Fruit fly (Drosophila melanogaster) whole organism, embryonic: ENCODE data around the gene CG33235.

Source experiments
- Bdp1 ChIP-seq: fragments of 200-800 bp; sonication (Bioruptor generic); optimal IDR thresholded peaks from 3 replicates; lab custom pipeline; 2016; ENCODE audit warnings: missing biosample characterization, missing genetic modification characterization
- CG10462 ChIP-seq: fragments of 200-800 bp; sonication (Bioruptor generic); optimal IDR thresholded peaks from 2 replicates; lab custom pipeline; 2016; ENCODE audit warnings: missing biosample characterization, missing genetic modification characterization
- CG11247 ChIP-seq: fragments of 200-800 bp; sonication (Bioruptor generic); IDR thresholded peaks from 2 replicates; pipeline ENCODE4 v1.3.6; 2022; ENCODE audit warnings: missing biosample characterization, missing genetic modification characterization
- CG11398 ChIP-seq: fragments of 200-800 bp; sonication (Bioruptor generic); optimal IDR thresholded peaks from 2 replicates; lab custom pipeline; 2016; ENCODE audit warnings: missing biosample characterization, missing genetic modification characterization
- CG12155 ChIP-seq: fragments of 200-800 bp; sonication (Bioruptor generic); optimal IDR thresholded peaks from 3 replicates; lab custom pipeline; 2016; ENCODE audit warnings: missing biosample characterization, missing genetic modification characterization
- CG13775 ChIP-seq: fragments of 200-800 bp; sonication (Bioruptor generic); optimal IDR thresholded peaks from 3 replicates; lab custom pipeline; 2017; ENCODE audit warnings: missing biosample characterization, mild to moderate bottlenecking, missing genetic modification characterization
- CG17829 ChIP-seq: fragments of 200-800 bp; optimal IDR thresholded peaks from 2 replicates; lab custom pipeline; 2019; ENCODE audit warnings: missing biosample characterization, mild to moderate bottlenecking, missing genetic modification characterization, moderate library complexity
- CG1792 ChIP-seq: fragments of 200-800 bp; sonication (Bioruptor generic); optimal IDR thresholded peaks from 2 replicates; lab custom pipeline; 2016; ENCODE audit warnings: missing biosample characterization, missing genetic modification characterization
- CG2120 ChIP-seq: fragments of 200-800 bp; sonication (Bioruptor generic); optimal IDR thresholded peaks from 3 replicates; lab custom pipeline; 2016; ENCODE audit warnings: missing biosample characterization, missing genetic modification characterization
- CG30020 ChIP-seq: fragments of 200-800 bp; optimal IDR thresholded peaks from 2 replicates; lab custom pipeline; 2019; ENCODE audit warnings: missing biosample characterization, mild to moderate bottlenecking, missing genetic modification characterization, moderate library complexity
- CG3065 ChIP-seq: fragments of 200-800 bp; sonication (Bioruptor generic); optimal IDR thresholded peaks from 2 replicates; lab custom pipeline; 2016; ENCODE audit warnings: missing biosample characterization, missing genetic modification characterization
- CG3281 ChIP-seq: fragments of 200-800 bp; sonication (Bioruptor generic); optimal IDR thresholded peaks from 3 replicates; lab custom pipeline; 2017; ENCODE audit warnings: missing biosample characterization, mild to moderate bottlenecking, missing genetic modification characterization
- CG34224 ChIP-seq: fragments of 200-800 bp; sonication (Bioruptor generic); IDR thresholded peaks from 3 replicates; pipeline ENCODE4 v1.3.6; 2022; ENCODE audit warnings: missing biosample characterization, missing genetic modification characterization; ENCODE audit not compliant: partially characterized antibody
- CG34376 ChIP-seq: fragments of 200-800 bp; sonication (Bioruptor generic); optimal IDR thresholded peaks from 2 replicates; lab custom pipeline; 2018; ENCODE audit warnings: missing biosample characterization, mild to moderate bottlenecking, missing genetic modification characterization
- CG4854 ChIP-seq: fragments of 200-800 bp; sonication (Bioruptor generic); optimal IDR thresholded peaks from 2 replicates; lab custom pipeline; 2016; ENCODE audit warnings: missing biosample characterization, missing genetic modification characterization, inconsistent platforms
- CG5180 ChIP-seq: fragments of 200-800 bp; sonication (Bioruptor generic); optimal IDR thresholded peaks from 3 replicates; lab custom pipeline; 2017; ENCODE audit warnings: missing biosample characterization, missing genetic modification characterization, mild to moderate bottlenecking, moderate library complexity, missing genetic modification reagents
- CG7357 ChIP-seq: fragments of 200-800 bp; sonication (Bioruptor generic); IDR thresholded peaks from 3 replicates; pipeline ENCODE4 v1.3.6; 2022; ENCODE audit warnings: missing biosample characterization, missing genetic modification characterization
- CG7372 ChIP-seq: fragments of 200-800 bp; sonication (Bioruptor generic); IDR thresholded peaks from 2 replicates; pipeline ENCODE4 v1.3.6; 2022; ENCODE audit warnings: missing biosample characterization, missing genetic modification characterization
- CG7928 ChIP-seq: fragments of 200-800 bp; sonication (Bioruptor generic); optimal IDR thresholded peaks from 2 replicates; lab custom pipeline; 2017; ENCODE audit warnings: missing biosample characterization, mild to moderate bottlenecking, missing genetic modification characterization
- Dfd ChIP-seq, 2 experiments: fragments of >200 bp; optimal IDR thresholded peaks; 2 replicates each; lab custom pipeline; 2017; ENCODE audit warnings: missing biosample characterization in 2 of 2, missing genetic modification characterization in 2 of 2
- GATAe ChIP-seq: fragments of 200-800 bp; sonication (Bioruptor generic); conservative IDR thresholded peaks from 2 replicates; pipeline ENCODE4 v1.3.6; 2022; ENCODE audit warnings: missing biosample characterization, missing genetic modification characterization
- HHEX ChIP-seq: fragments of 200-800 bp; sonication (Bioruptor generic); optimal IDR thresholded peaks from 3 replicates; lab custom pipeline; 2017; ENCODE audit warnings: missing biosample characterization, mild to moderate bottlenecking, missing genetic modification characterization, missing genetic modification reagents
- Hr78 ChIP-seq, 2 experiments: fragments of 200-800 bp in 1 of 2; fragments of >200 bp in 1 of 2; sonication (Bioruptor generic) in 1 of 2; optimal IDR thresholded peaks; 2 replicates each; lab custom pipeline; 2017 to 2019; ENCODE audit warnings: missing biosample characterization in 2 of 2, missing genetic modification characterization in 2 of 2, mild to moderate bottlenecking in 1 of 2, moderate library complexity in 1 of 2
- Jarid2 ChIP-seq: fragments of 200-800 bp; sonication (Bioruptor generic); optimal IDR thresholded peaks from 3 replicates; lab custom pipeline; 2017; ENCODE audit warnings: mild to moderate bottlenecking, missing biosample characterization, missing genetic modification reagents, missing genetic modification characterization
- Kr ChIP-seq: fragments of 200-800 bp; sonication (Bioruptor generic); optimal IDR thresholded peaks from 2 replicates; lab custom pipeline; 2017; ENCODE audit warnings: missing biosample characterization, mild to moderate bottlenecking, missing genetic modification characterization
- Lim3 ChIP-seq: fragments of 200-800 bp; sonication (Bioruptor generic); IDR thresholded peaks from 2 replicates; pipeline ENCODE4 v1.3.6; 2022; ENCODE audit warnings: missing biosample characterization, missing genetic modification characterization
- NFAT ChIP-seq: fragments of 200-800 bp; sonication (Bioruptor generic); IDR thresholded peaks from 2 replicates; pipeline ENCODE4 v1.3.6; 2022; ENCODE audit warnings: missing biosample characterization, missing genetic modification characterization
- Oaz ChIP-seq: fragments of 200-800 bp; sonication (Bioruptor generic); IDR thresholded peaks from 2 replicates; pipeline ENCODE4 v1.3.6; 2022; ENCODE audit warnings: missing biosample characterization, missing genetic modification characterization
- Opbp ChIP-seq: fragments of 200-800 bp; sonication (Bioruptor generic); IDR thresholded peaks from 3 replicates; pipeline ENCODE4 v1.3.6; 2022; ENCODE audit warnings: missing biosample characterization, missing genetic modification characterization; ENCODE audit not compliant: partially characterized antibody
- Side ChIP-seq: fragments of 200-800 bp; sonication (Bioruptor generic); optimal IDR thresholded peaks from 2 replicates; lab custom pipeline; 2016; ENCODE audit warnings: missing biosample characterization, missing genetic modification characterization
- Sin3A ChIP-seq: fragments of >200 bp; optimal IDR thresholded peaks from 2 replicates; lab custom pipeline; 2018
- Sox100B ChIP-seq: fragments of 200-800 bp; sonication (Bioruptor generic); optimal IDR thresholded peaks from 3 replicates; lab custom pipeline; 2018; ENCODE audit warnings: missing biosample characterization, mild to moderate bottlenecking, missing genetic modification characterization
- al ChIP-seq: fragments of 200-800 bp; sonication (Bioruptor generic); IDR thresholded peaks from 2 replicates; pipeline ENCODE4 v1.3.6; 2022; ENCODE audit warnings: missing biosample characterization, missing genetic modification characterization
- aop ChIP-seq: fragments of 200-800 bp; sonication (Bioruptor generic); IDR thresholded peaks from 2 replicates; pipeline ENCODE4 v1.3.6; 2022; ENCODE audit warnings: missing biosample characterization, missing genetic modification characterization
- chinmo ChIP-seq: fragments of 200-800 bp; sonication (Bioruptor generic); IDR thresholded peaks from 4 replicates; pipeline ENCODE4 v1.3.6; 2022; ENCODE audit warnings: missing biosample characterization, missing genetic modification characterization; ENCODE audit not compliant: partially characterized antibody
- corto ChIP-seq: fragments of 200-800 bp; sonication (Bioruptor generic); optimal IDR thresholded peaks from 2 replicates; lab custom pipeline; 2016; ENCODE audit warnings: missing biosample characterization, mild to moderate bottlenecking, missing genetic modification characterization, moderate library complexity
- da ChIP-seq: fragments of 200-800 bp; sonication (Bioruptor generic); optimal IDR thresholded peaks from 2 replicates; lab custom pipeline; 2016; ENCODE audit warnings: missing biosample characterization, missing genetic modification characterization
- disco-r ChIP-seq: fragments of 200-800 bp; sonication (Bioruptor generic); optimal IDR thresholded peaks from 2 replicates; lab custom pipeline; 2016; ENCODE audit warnings: missing biosample characterization, missing genetic modification characterization
- dmrt11E ChIP-seq: fragments of 200-800 bp; sonication (Bioruptor generic); optimal IDR thresholded peaks from 3 replicates; lab custom pipeline; 2018; ENCODE audit warnings: missing biosample characterization, mild to moderate bottlenecking, missing genetic modification characterization, moderate library complexity
- ind ChIP-seq: fragments of 200-800 bp; sonication (Bioruptor generic); optimal IDR thresholded peaks from 3 replicates; lab custom pipeline; 2016; ENCODE audit warnings: missing biosample characterization, missing genetic modification characterization
- pan ChIP-seq, 4 experiments: fragments of >200 bp in 3 of 4; fragments of 200-800 bp in 1 of 4; sonication (Bioruptor generic) in 1 of 4; optimal IDR thresholded peaks in 3 of 4; IDR thresholded peaks in 1 of 4; 2 replicates each; pipeline versions ENCODE4 v1.3.6 to Lab custom; 2017 to 2022; ENCODE audit warnings: missing biosample characterization in 2 of 4, missing genetic modification characterization in 2 of 4, mixed read lengths in 1 of 4
- pho ChIP-seq: fragments of 200-800 bp; sonication (Bioruptor generic); optimal IDR thresholded peaks from 2 replicates; lab custom pipeline; 2016; ENCODE audit warnings: missing biosample characterization, missing genetic modification characterization
- pros ChIP-seq: fragments of 200-800 bp; sonication (Bioruptor generic); optimal IDR thresholded peaks from 3 replicates; lab custom pipeline; 2019; ENCODE audit warnings: missing biosample characterization, mild to moderate bottlenecking, missing genetic modification characterization, moderate library complexity
- rib ChIP-seq: fragments of 200-800 bp; sonication (Bioruptor generic); IDR thresholded peaks from 2 replicates; pipeline ENCODE4 v1.3.6; 2022; ENCODE audit warnings: missing biosample characterization, missing genetic modification characterization
- sc ChIP-seq, 3 experiments: fragments of >200 bp in 2 of 3; fragments of 200-800 bp in 1 of 3; sonication (Bioruptor generic) in 1 of 3; optimal IDR thresholded peaks; 2 replicates in 2 of 3; 3 replicates in 1 of 3; lab custom pipeline; 2017; ENCODE audit warnings: mild to moderate bottlenecking in 1 of 3, missing biosample characterization in 1 of 3, missing genetic modification characterization in 1 of 3, missing genetic modification reagents in 1 of 3
- scrt ChIP-seq: fragments of 200-800 bp; sonication (Bioruptor generic); optimal IDR thresholded peaks from 2 replicates; lab custom pipeline; 2018; ENCODE audit warnings: missing biosample characterization, mild to moderate bottlenecking, missing genetic modification characterization, moderate library complexity
- sd ChIP-seq: fragments of 200-800 bp; sonication (Bioruptor generic); optimal IDR thresholded peaks from 3 replicates; lab custom pipeline; 2018; ENCODE audit warnings: missing biosample characterization, mild to moderate bottlenecking, missing genetic modification characterization, moderate library complexity
- sisA ChIP-seq: fragments of 200-800 bp; sonication (Bioruptor generic); IDR thresholded peaks from 2 replicates; pipeline ENCODE4 v1.3.6; 2022; ENCODE audit warnings: missing biosample characterization, missing genetic modification characterization
- tna ChIP-seq: fragments of 200-800 bp; sonication (Bioruptor generic); IDR thresholded peaks from 2 replicates; pipeline ENCODE4 v1.3.6; 2022; ENCODE audit warnings: missing biosample characterization, missing genetic modification characterization; ENCODE audit not compliant: partially characterized antibody

CG33235 gene

DNA sequence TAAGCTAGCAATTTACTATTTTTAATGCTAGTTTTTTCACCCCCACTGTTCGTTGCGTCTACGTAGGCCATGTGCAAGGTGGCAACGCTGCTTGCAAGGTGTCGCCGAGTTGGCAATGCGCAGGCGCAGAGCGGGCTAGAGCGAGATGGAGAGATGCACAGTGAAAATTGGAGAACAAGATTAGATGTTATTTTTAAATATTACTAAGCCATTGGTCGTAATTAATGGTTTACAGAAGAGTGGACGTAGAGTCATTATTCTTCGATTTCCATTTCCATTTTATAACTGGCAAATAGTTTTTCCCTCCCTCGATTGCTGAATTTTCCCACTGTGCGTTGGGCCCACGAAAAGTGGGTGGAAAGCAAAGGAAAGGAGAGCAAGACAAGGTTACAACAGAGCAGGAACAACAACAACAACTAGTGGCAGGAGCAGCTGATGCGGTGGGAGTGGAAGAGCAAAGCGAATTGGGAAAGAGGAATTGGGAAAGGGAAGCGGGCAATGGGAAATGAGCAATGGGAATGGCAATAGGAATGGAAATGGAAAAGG is 38.5 kb downstream of the CG33235 start (continued):
- TF ChIP-seq corto (GFP tag; lab: Kevin White, UChicago) (peak; percentile 49), disco-r (GFP tag; lab: Kevin White, UChicago) (peak; percentile 62), sisA (GFP tag; lab: Robert Waterston, UW) (peak; percentile 75), NFAT (GFP tag; lab: Robert Waterston, UW) (peak; percentile 73), CG11398 (GFP tag; lab: Kevin White, UChicago) (peak; percentile 16), Lim3 (GFP tag; lab: Robert Waterston, UW) (peak; percentile 57; the same call in 1 of the 2 replicates), CG1792 (GFP tag; lab: Kevin White, UChicago) (peak; percentile 45), Jarid2 (GFP tag; lab: Kevin White, UChicago) (peak; percentile 16), Bdp1 (peak; percentile 53), CG13775 (GFP tag; lab: Kevin White, UChicago) (peak; percentile 46), Sox100B (peak; percentile 50), Sin3A (lab: Kevin White, UChicago) (no peak), HHEX (peak; percentile 73), da (GFP tag; lab: Kevin White, UChicago) (no peak), CG4854 (GFP tag; lab: Kevin White, UChicago) (peak; percentile 56), CG12155 (GFP tag; lab: Kevin White, UChicago) (peak; percentile 70), Opbp (GFP tag; lab: Robert Waterston, UW) (no peak), aop (GFP tag; lab: Robert Waterston, UW) (peak; percentile 36; the same call in 1 of the 2 replicates), Kr (GFP tag; lab: Kevin White, UChicago) (no peak), CG10462 (GFP tag; lab: Kevin White, UChicago) (no peak), pan (optimal IDR thresholded peaks at IDR 0.05; lab: Kevin White, UChicago) (no peak), pan (GFP tag; optimal IDR thresholded peaks at IDR 0.05 in 1 of 2, IDR thresholded peaks at IDR 0.05 in 1 of 2) (peak in 1 of 2 experiments; percentile 87), CG34376 (GFP tag; lab: Kevin White, UChicago) (peak; percentile 22), rib (GFP tag; lab: Robert Waterston, UW) (peak; percentile 71), CG7928 (GFP tag; lab: Kevin White, UChicago) (no peak), CG3065 (GFP tag; lab: Kevin White, UChicago) (peak; percentile 30), pros (GFP tag; lab: Kevin White, UChicago) (no peak), pho (GFP tag; lab: Kevin White, UChicago) (peak; percentile 55), sd (tag; lab: Kevin White, UChicago) (peak; percentile 32), Side (GFP tag; lab: Kevin White, UChicago) (peak; percentile 78), CG17829 (tag; lab: Kevin White, UChicago) (peak; percentile 70), Oaz (GFP tag; lab: Robert Waterston, UW) (peak; percentile 57; the same call in 1 of the 2 replicates), CG2120 (GFP tag; lab: Kevin White, UChicago) (peak; percentile 82), CG3281 (GFP tag; lab: Kevin White, UChicago) (peak; percentile 63), CG30020 (tag; lab: Kevin White, UChicago) (peak; percentile 44), CG11247 (GFP tag; lab: Robert Waterston, UW) (peak; percentile 70), CG5180 (GFP tag; lab: Kevin White, UChicago) (peak; percentile 46), CG34224 (GFP tag; lab: Robert Waterston, UW) (no peak), GATAe (no peak), dmrt11E (peak; percentile 44), sc (optimal IDR thresholded peaks at IDR 0.05; lab: Kevin White, UChicago) (no peak), sc (GFP tag; optimal IDR thresholded peaks at IDR 0.05; lab: Kevin White, UChicago) (peak; percentile 35), CG7372 (GFP tag; lab: Robert Waterston, UW) (peak; percentile 70), ind (GFP tag; lab: Kevin White, UChicago) (peak; percentile 71), Dfd (GFP tag; optimal IDR thresholded peaks at IDR 0.05; lab: Kevin White, UChicago) (no peak), scrt (peak; percentile 66), chinmo (GFP tag; lab: Robert Waterston, UW) (no peak), al (GFP tag; lab: Robert Waterston, UW) (peak; percentile 66), Hr78 (GFP tag; optimal IDR thresholded peaks at IDR 0.05; lab: Kevin White, UChicago) (peak in 1 of 2 experiments; percentile 45), CG7357 (GFP tag; lab: Robert Waterston, UW) (peak; percentile 52; the same call in 1 of the 3 replicates), tna (GFP tag; lab: Robert Waterston, UW) (no peak)
